Worm (Caenorhabditis elegans): ENCODE data around the gene str-4.

The str-4 gene

ce11 chrV:13339633-13340290 is at the start of gene str-4, which contains the start of gene lgc-48:
TSS of gene str-4 (minus strand) at chrV:13339733.
TSS of gene lgc-48 (plus strand) at chrV:13340240.
- no peak for TF ChIP-seq ceh-36 (tag; optimal IDR thresholded peaks at IDR 0.05)

ce11 chrV:13388961-13389360 is 49.4 kb upstream of the str-4 start:
- no peak for TF ChIP-seq ceh-36 (tag; optimal IDR thresholded peaks at IDR 0.05)
- no peak for TF ChIP-seq F13C5.2 (tag; optimal IDR thresholded peaks at IDR 0.05)
- no peak for TF ChIP-seq hmg-4 (GFP tag; optimal IDR thresholded peaks at IDR 0.05)

ce11 chrV:13387472-13387871 is 47.9 kb upstream of the str-4 start:
- no peak for TF ChIP-seq hnd-1 (tag; optimal IDR thresholded peaks at IDR 0.05)
- no peak for TF ChIP-seq pes-1 (GFP tag; IDR thresholded peaks at IDR 0.05)
- no peak for TF ChIP-seq aly-1 (tag; optimal IDR thresholded peaks at IDR 0.05)
- no peak for TF ChIP-seq hmg-4 (GFP tag; optimal IDR thresholded peaks at IDR 0.05)
- no peak for TF ChIP-seq tra-4 (tag; optimal IDR thresholded peaks at IDR 0.05)
- no peak for TF ChIP-seq flt-1 (GFP tag; IDR thresholded peaks at IDR 0.05)
- no peak for TF ChIP-seq B0310.2 (tag; optimal IDR thresholded peaks at IDR 0.05)

- TF ChIP-seq ets-7 (tag; optimal IDR thresholded peaks at IDR 0.05) (no peak), tbx-37 (GFP tag; conservative IDR thresholded peaks at IDR 0.05) (no peak), sea-1 (GFP tag; conservative IDR thresholded peaks at IDR 0.05) (no peak)
These were observed 46.3 kb upstream of the str-4 start, which contains the start of gene gcy-34 for ce11 chrV:13385798-13386197. TSS of gene gcy-34 (minus strand) at chrV:13385898.

- TF ChIP-seq pes-1 (GFP tag; IDR thresholded peaks at IDR 0.05) (no peak), tbx-37 (GFP tag; conservative IDR thresholded peaks at IDR 0.05) (no peak), ceh-13 (GFP tag; optimal IDR thresholded peaks at IDR 0.05) (no peak), sea-1 (GFP tag; conservative IDR thresholded peaks at IDR 0.05) (no peak), hmg-4 (GFP tag; optimal IDR thresholded peaks at IDR 0.05) (no peak)
These were observed 41.4 kb upstream of the str-4 start, which contains the start of gene cpz-2 for ce11 chrV:13380980-13381379. TSS of gene cpz-2 (plus strand) at chrV:13381189.

ce11 chrV:13380178-13380577 is 40.6 kb upstream of the str-4 start, which contains the start of gene ifbp-1:
TSS of gene ifbp-1 (minus strand) at chrV:13380262.
- TF ChIP-seq ets-7 (tag; optimal IDR thresholded peaks at IDR 0.05) (no peak), sea-1 (GFP tag; conservative IDR thresholded peaks at IDR 0.05) (no peak), tbx-11 (GFP tag; IDR thresholded peaks at IDR 0.05) (no peak), B0310.2 (tag; optimal IDR thresholded peaks at IDR 0.05) (no peak), ceh-13 (GFP tag; optimal IDR thresholded peaks at IDR 0.05) (no peak), hnd-1 (tag; optimal IDR thresholded peaks at IDR 0.05) (no peak), flt-1 (GFP tag; IDR thresholded peaks at IDR 0.05) (no peak), tra-4 (tag; optimal IDR thresholded peaks at IDR 0.05) (no peak), hmg-4 (GFP tag; optimal IDR thresholded peaks at IDR 0.05) (no peak), tbx-37 (GFP tag; conservative IDR thresholded peaks at IDR 0.05) (no peak), aly-1 (tag; optimal IDR thresholded peaks at IDR 0.05) (no peak), F13C5.2 (tag; optimal IDR thresholded peaks at IDR 0.05) (no peak)

ce11 chrV:13377130-13377529 is 37.6 kb upstream of the str-4 start:
- TF ChIP-seq hmg-4 (GFP tag; optimal IDR thresholded peaks at IDR 0.05) (no peak), pes-1 (GFP tag; IDR thresholded peaks at IDR 0.05) (no peak), flt-1 (GFP tag; IDR thresholded peaks at IDR 0.05) (no peak), aly-1 (tag; optimal IDR thresholded peaks at IDR 0.05) (no peak), hmbx-1 (tag; optimal IDR thresholded peaks at IDR 0.05) (no peak), tra-4 (tag; optimal IDR thresholded peaks at IDR 0.05) (no peak), B0310.2 (tag; optimal IDR thresholded peaks at IDR 0.05) (no peak), F13C5.2 (tag; optimal IDR thresholded peaks at IDR 0.05) (no peak), ets-7 (tag; optimal IDR thresholded peaks at IDR 0.05) (no peak), sea-1 (GFP tag; conservative IDR thresholded peaks at IDR 0.05) (no peak), ceh-13 (GFP tag; optimal IDR thresholded peaks at IDR 0.05) (no peak)

- TF ChIP-seq B0310.2 (tag; optimal IDR thresholded peaks at IDR 0.05) (no peak), tbx-11 (GFP tag; IDR thresholded peaks at IDR 0.05) (no peak), hmbx-1 (tag; optimal IDR thresholded peaks at IDR 0.05) (no peak), flt-1 (GFP tag; IDR thresholded peaks at IDR 0.05) (no peak), hnd-1 (tag; optimal IDR thresholded peaks at IDR 0.05) (no peak), scrt-1 (GFP tag; IDR thresholded peaks at IDR 0.05) (no peak), ceh-13 (GFP tag; optimal IDR thresholded peaks at IDR 0.05) (no peak), ets-7 (tag; optimal IDR thresholded peaks at IDR 0.05) (no peak), ama-1 (optimal IDR thresholded peaks at IDR 0.05) (no peak)
These were observed 36.3 kb upstream of the str-4 start for ce11 chrV:13375861-13376260.

- no peak for TF ChIP-seq F13C5.2 (tag; optimal IDR thresholded peaks at IDR 0.05)
- peak; percentile 26 for TF ChIP-seq hmg-4 (GFP tag; optimal IDR thresholded peaks at IDR 0.05)
- TF ChIP-seq B0310.2 (tag; optimal IDR thresholded peaks at IDR 0.05), result peak; percentile 21
These were observed 35.0 kb upstream of the str-4 start for ce11 chrV:13374532-13374931.

Measured in whole organism, early embryonic.